Worm (Caenorhabditis elegans) whole organism, L2 larva: ENCODE data around the gene erg-28.

Experiments used
- lin-11 ChIP-seq: fragments of 150-350 bp; sonication (generic microtip); optimal IDR thresholded peaks from 2 replicates; lab custom pipeline; 2014; ENCODE audit warnings: missing biosample characterization, missing genetic modification characterization, inconsistent platforms, mixed read lengths
- nhr-11 ChIP-seq: fragments of 150-350 bp; optimal IDR thresholded peaks from 2 replicates; lab custom pipeline; 2014; ENCODE audit warnings: missing biosample characterization, missing genetic modification characterization
- nhr-12 ChIP-seq: fragments of 150-350 bp; optimal IDR thresholded peaks from 2 replicates; lab custom pipeline; 2014; ENCODE audit warnings: missing biosample characterization, missing genetic modification characterization

DNA sequence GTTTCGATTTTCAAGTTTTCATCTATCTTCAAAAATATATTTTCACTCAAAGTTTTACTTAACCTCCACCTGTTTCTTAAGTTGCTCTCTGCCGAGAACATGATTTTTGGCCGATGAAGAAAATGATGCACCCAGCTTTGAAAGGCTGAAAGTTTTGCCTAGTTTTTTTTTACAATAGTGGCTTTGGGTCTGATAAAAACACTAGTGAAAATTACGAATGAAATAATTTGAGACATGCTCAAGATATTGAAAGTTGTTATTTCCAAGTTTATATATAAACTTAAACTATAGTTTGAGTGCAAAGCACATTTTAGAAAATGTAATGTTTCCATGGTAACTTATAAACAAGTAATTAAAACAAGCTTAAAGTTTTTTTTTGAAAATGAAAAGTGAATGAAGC lies 42.0 kb downstream of the erg-28 start, which contains the start of gene gpa-9:
- no peak for TF ChIP-seq nhr-12 (tag; lab: Kevin White, UChicago)
- TF ChIP-seq nhr-11 (tag; lab: Kevin White, UChicago) = no peak
- no peak for TF ChIP-seq lin-11 (tag; lab: Kevin White, UChicago)
